Fruit fly (Drosophila melanogaster) whole organism, embryonic: ENCODE data around the gene Ostgamma.

Experiments
- Adf1 ChIP-seq: fragments of 200-800 bp; sonication (Bioruptor generic); IDR thresholded peaks from 2 replicates; pipeline ENCODE4 v1.3.6; 2022; ENCODE audit warnings: missing biosample characterization, missing genetic modification characterization
- Aef1 ChIP-seq: fragments of 200-800 bp; sonication (Bioruptor generic); IDR thresholded peaks from 3 replicates; pipeline ENCODE4 v1.3.6; 2022; ENCODE audit warnings: missing biosample characterization, missing genetic modification characterization
- B-H1 ChIP-seq: fragments of 200-800 bp; sonication (Bioruptor generic); IDR thresholded peaks from 3 replicates; pipeline ENCODE4 v1.3.6; 2022; ENCODE audit warnings: missing biosample characterization, missing genetic modification characterization
- Blimp-1 ChIP-seq: fragments of 200-800 bp; sonication (Bioruptor generic); optimal IDR thresholded peaks from 3 replicates; lab custom pipeline; 2018; ENCODE audit warnings: missing biosample characterization, missing genetic modification characterization, mild to moderate bottlenecking, moderate library complexity, missing genetic modification reagents
- BtbVII ChIP-seq: fragments of 200-800 bp; sonication (Bioruptor generic); optimal IDR thresholded peaks from 3 replicates; lab custom pipeline; 2017; ENCODE audit warnings: missing biosample characterization, mild to moderate bottlenecking, missing genetic modification characterization
- CG12104 ChIP-seq: fragments of 200-800 bp; sonication (Bioruptor generic); optimal IDR thresholded peaks from 3 replicates; lab custom pipeline; 2016; ENCODE audit warnings: missing biosample characterization, missing genetic modification characterization
- CG12155 ChIP-seq: fragments of 200-800 bp; sonication (Bioruptor generic); optimal IDR thresholded peaks from 3 replicates; lab custom pipeline; 2016; ENCODE audit warnings: missing biosample characterization, missing genetic modification characterization
- CG13775 ChIP-seq: fragments of 200-800 bp; sonication (Bioruptor generic); optimal IDR thresholded peaks from 3 replicates; lab custom pipeline; 2017; ENCODE audit warnings: missing biosample characterization, mild to moderate bottlenecking, missing genetic modification characterization
- CG14014 ChIP-seq: fragments of 200-800 bp; sonication (Bioruptor generic); IDR thresholded peaks from 2 replicates; pipeline ENCODE4 v1.3.6; 2022; ENCODE audit warnings: missing biosample characterization, missing genetic modification characterization
- CG14050 ChIP-seq: fragments of 200-800 bp; sonication (Bioruptor generic); IDR thresholded peaks from 3 replicates; pipeline ENCODE4 v1.3.6; 2022; ENCODE audit warnings: missing biosample characterization, missing genetic modification characterization
- CG14860 ChIP-seq: fragments of 200-800 bp; sonication (Bioruptor generic); IDR thresholded peaks from 3 replicates; pipeline ENCODE4 v1.3.6; 2022; ENCODE audit warnings: missing biosample characterization, missing genetic modification characterization; ENCODE audit not compliant: partially characterized antibody
- CG15479 ChIP-seq: fragments of 200-800 bp; sonication (Bioruptor generic); optimal IDR thresholded peaks from 3 replicates; lab custom pipeline; 2019; ENCODE audit warnings: missing biosample characterization, mild to moderate bottlenecking, missing genetic modification characterization, moderate library complexity
- CG17328 ChIP-seq: fragments of 200-800 bp; sonication (Bioruptor generic); IDR thresholded peaks from 2 replicates; pipeline ENCODE4 v1.3.6; 2022; ENCODE audit warnings: missing biosample characterization, missing genetic modification characterization
- CG2202 ChIP-seq: fragments of 200-800 bp; sonication (Bioruptor generic); optimal IDR thresholded peaks from 2 replicates; lab custom pipeline; 2018; ENCODE audit warnings: missing biosample characterization, mild to moderate bottlenecking, missing genetic modification characterization
- CG3065 ChIP-seq: fragments of 200-800 bp; sonication (Bioruptor generic); optimal IDR thresholded peaks from 2 replicates; lab custom pipeline; 2016; ENCODE audit warnings: missing biosample characterization, missing genetic modification characterization
- CG31388 ChIP-seq: fragments of 200-800 bp; sonication (Bioruptor generic); optimal IDR thresholded peaks from 2 replicates; lab custom pipeline; 2016; ENCODE audit warnings: missing biosample characterization, missing genetic modification characterization
- CG6683 ChIP-seq: fragments of 200-800 bp; sonication (Bioruptor generic); optimal IDR thresholded peaks from 2 replicates; lab custom pipeline; 2017; ENCODE audit warnings: missing biosample characterization, mild to moderate bottlenecking, missing genetic modification characterization, missing genetic modification reagents
- CG7372 ChIP-seq: fragments of 200-800 bp; sonication (Bioruptor generic); IDR thresholded peaks from 2 replicates; pipeline ENCODE4 v1.3.6; 2022; ENCODE audit warnings: missing biosample characterization, missing genetic modification characterization
- CG7928 ChIP-seq: fragments of 200-800 bp; sonication (Bioruptor generic); optimal IDR thresholded peaks from 2 replicates; lab custom pipeline; 2017; ENCODE audit warnings: missing biosample characterization, mild to moderate bottlenecking, missing genetic modification characterization
- CG9817 ChIP-seq: fragments of 200-800 bp; sonication (Bioruptor generic); optimal IDR thresholded peaks from 2 replicates; lab custom pipeline; 2018; ENCODE audit warnings: missing biosample characterization, mild to moderate bottlenecking, missing genetic modification characterization, moderate library complexity
- CG9876 ChIP-seq: fragments of 200-800 bp; sonication (Bioruptor generic); optimal IDR thresholded peaks from 2 replicates; lab custom pipeline; 2016; ENCODE audit warnings: missing biosample characterization, missing genetic modification characterization
- CkIIα-i1 ChIP-seq: fragments of 200-800 bp; sonication (Bioruptor generic); IDR thresholded peaks from 2 replicates; pipeline ENCODE4 v1.3.6; 2022; ENCODE audit warnings: missing biosample characterization, missing genetic modification characterization
- Dek ChIP-seq: fragments of 200-800 bp; sonication (Bioruptor generic); optimal IDR thresholded peaks from 3 replicates; lab custom pipeline; 2019; ENCODE audit warnings: missing biosample characterization, mild to moderate bottlenecking, missing genetic modification characterization, moderate library complexity
- HLH54F ChIP-seq: fragments of 200-800 bp; sonication (Bioruptor generic); optimal IDR thresholded peaks from 3 replicates; lab custom pipeline; 2016; ENCODE audit warnings: missing biosample characterization, missing genetic modification characterization
- Hmr ChIP-seq: fragments of 200-800 bp; sonication (Bioruptor generic); optimal IDR thresholded peaks from 3 replicates; lab custom pipeline; 2017; ENCODE audit warnings: mild to moderate bottlenecking, missing biosample characterization, missing genetic modification reagents, missing genetic modification characterization
- Kr ChIP-seq: fragments of 200-800 bp; sonication (Bioruptor generic); optimal IDR thresholded peaks from 2 replicates; lab custom pipeline; 2017; ENCODE audit warnings: missing biosample characterization, mild to moderate bottlenecking, missing genetic modification characterization
- Myb ChIP-seq: fragments of 200-800 bp; sonication (Bioruptor generic); optimal IDR thresholded peaks from 2 replicates; lab custom pipeline; 2016; ENCODE audit warnings: missing biosample characterization, missing genetic modification characterization
- Rfx ChIP-seq: fragments of 200-800 bp; sonication (Bioruptor generic); IDR thresholded peaks from 2 replicates; pipeline ENCODE4 v1.3.6; 2022; ENCODE audit warnings: missing biosample characterization, missing genetic modification characterization
- Sin3A ChIP-seq: fragments of >200 bp; optimal IDR thresholded peaks from 2 replicates; lab custom pipeline; 2018
- TFAM ChIP-seq: fragments of 200-800 bp; sonication (Bioruptor generic); optimal IDR thresholded peaks from 2 replicates; lab custom pipeline; 2017; ENCODE audit warnings: missing biosample characterization, missing genetic modification characterization, inconsistent platforms
- crol ChIP-seq: fragments of 200-800 bp; sonication (Bioruptor generic); IDR thresholded peaks from 2 replicates; pipeline ENCODE4 v1.3.6; 2022; ENCODE audit warnings: missing biosample characterization, missing genetic modification characterization
- dmrt99B ChIP-seq: fragments of 200-800 bp; sonication (Bioruptor generic); optimal IDR thresholded peaks from 2 replicates; lab custom pipeline; 2018; ENCODE audit warnings: missing biosample characterization, mild to moderate bottlenecking, missing genetic modification characterization, moderate library complexity
- ems ChIP-seq: fragments of 200-800 bp; sonication (Bioruptor generic); optimal IDR thresholded peaks from 3 replicates; lab custom pipeline; 2016; ENCODE audit warnings: missing biosample characterization, missing genetic modification characterization
- gfzf ChIP-seq: fragments of 200-800 bp; sonication (Bioruptor generic); optimal IDR thresholded peaks from 2 replicates; lab custom pipeline; 2016; ENCODE audit warnings: missing biosample characterization, mild to moderate bottlenecking, missing genetic modification characterization, moderate library complexity
- h ChIP-seq: fragments of >200 bp; optimal IDR thresholded peaks from 2 replicates; lab custom pipeline; 2017
- hbn ChIP-seq: fragments of 200-800 bp; sonication (Bioruptor generic); IDR thresholded peaks from 2 replicates; pipeline ENCODE4 v1.3.6; 2022; ENCODE audit warnings: missing biosample characterization, missing genetic modification characterization; ENCODE audit not compliant: partially characterized antibody
- ind ChIP-seq: fragments of 200-800 bp; sonication (Bioruptor generic); optimal IDR thresholded peaks from 3 replicates; lab custom pipeline; 2016; ENCODE audit warnings: missing biosample characterization, missing genetic modification characterization
- jumu ChIP-seq: fragments of 200-800 bp; sonication (Bioruptor generic); optimal IDR thresholded peaks from 3 replicates; lab custom pipeline; 2016; ENCODE audit warnings: missing biosample characterization, missing genetic modification characterization
- lbe ChIP-seq: fragments of 200-800 bp; sonication (Bioruptor generic); optimal IDR thresholded peaks from 2 replicates; lab custom pipeline; 2016; ENCODE audit warnings: missing biosample characterization, mild to moderate bottlenecking, missing genetic modification characterization
- lilli ChIP-seq: fragments of 200-800 bp; sonication (Bioruptor generic); optimal IDR thresholded peaks from 3 replicates; lab custom pipeline; 2016; ENCODE audit warnings: missing biosample characterization, missing genetic modification characterization
- lola ChIP-seq, 3 experiments: fragments of >200 bp in 2 of 3; fragments of 200-800 bp in 1 of 3; sonication (Bioruptor generic) in 1 of 3; optimal IDR thresholded peaks; 2 replicates each; lab custom pipeline; 2017 to 2019; ENCODE audit warnings: missing biosample characterization in 3 of 3, missing genetic modification characterization in 3 of 3, mild to moderate bottlenecking in 1 of 3, moderate library complexity in 1 of 3
- peb ChIP-seq: fragments of 200-800 bp; sonication (Bioruptor generic); IDR thresholded peaks from 2 replicates; pipeline ENCODE4 v1.3.6; 2022; ENCODE audit warnings: missing biosample characterization, missing genetic modification characterization
- pnt ChIP-seq: fragments of 200-800 bp; sonication (Bioruptor generic); optimal IDR thresholded peaks from 3 replicates; lab custom pipeline; 2016; ENCODE audit warnings: missing biosample characterization, missing genetic modification characterization
- ssp ChIP-seq: fragments of 200-800 bp; sonication (Bioruptor generic); IDR thresholded peaks from 2 replicates; pipeline ENCODE4 v1.3.6; 2022; ENCODE audit warnings: missing biosample characterization, missing genetic modification characterization
- stwl ChIP-seq: fragments of 200-800 bp; sonication (Bioruptor generic); optimal IDR thresholded peaks from 3 replicates; lab custom pipeline; 2018; ENCODE audit warnings: missing biosample characterization, mild to moderate bottlenecking, missing genetic modification characterization, moderate library complexity
- tio ChIP-seq: fragments of 200-800 bp; sonication (Bioruptor generic); optimal IDR thresholded peaks from 2 replicates; lab custom pipeline; 2017; ENCODE audit warnings: missing biosample characterization, missing genetic modification characterization, inconsistent platforms
- twi ChIP-seq: fragments of 200-800 bp; optimal IDR thresholded peaks from 2 replicates; lab custom pipeline; 2019; ENCODE audit warnings: missing biosample characterization, mild to moderate bottlenecking, missing genetic modification characterization, moderate library complexity
- unpg ChIP-seq: fragments of 200-800 bp; sonication (Bioruptor generic); optimal IDR thresholded peaks from 3 replicates; lab custom pipeline; 2018; ENCODE audit warnings: missing biosample characterization, mild to moderate bottlenecking, missing genetic modification characterization, moderate library complexity
- vfl ChIP-seq: fragments of 200-800 bp; sonication (Bioruptor generic); optimal IDR thresholded peaks from 2 replicates; lab custom pipeline; 2016; ENCODE audit warnings: missing biosample characterization, missing genetic modification characterization
- wdn ChIP-seq: fragments of 200-800 bp; sonication (Bioruptor generic); IDR thresholded peaks from 2 replicates; pipeline ENCODE4 v1.3.6; 2022; ENCODE audit warnings: missing biosample characterization, missing genetic modification characterization

Gene Ostgamma

DNA sequence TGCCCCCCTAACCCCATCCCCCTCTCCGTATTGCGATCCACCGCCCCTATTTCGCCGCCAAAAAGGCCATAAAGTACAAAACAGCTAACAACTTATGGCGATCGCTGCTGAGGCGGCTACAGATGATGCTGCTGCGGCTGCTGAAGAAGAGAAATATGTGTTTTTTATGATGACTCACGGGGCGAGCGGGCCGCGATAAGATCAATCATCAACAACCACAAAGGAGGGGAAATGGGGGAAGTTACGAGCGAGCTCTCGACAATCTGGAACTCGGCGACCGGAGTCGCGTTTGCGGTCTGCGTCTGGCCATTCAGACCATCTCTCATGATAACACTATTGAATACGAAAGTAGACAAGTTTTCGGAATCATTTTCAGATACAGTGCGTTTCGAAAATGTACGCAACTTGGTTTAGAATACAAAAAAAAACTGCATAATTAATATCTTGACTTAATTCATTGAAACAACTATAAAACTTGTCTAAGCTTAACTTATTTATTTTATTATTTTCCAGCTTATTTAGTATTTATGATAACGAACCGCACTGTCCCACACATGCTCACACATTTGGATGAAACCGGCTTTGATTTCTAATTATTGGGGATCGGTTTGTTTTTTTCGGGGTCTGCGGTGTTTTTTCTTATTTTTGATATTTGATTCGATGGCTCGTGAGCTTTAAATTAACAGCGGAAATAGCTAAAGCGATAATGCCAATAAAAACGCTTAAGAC lies 15.7 kb downstream of the Ostgamma start (continued):
- TF ChIP-seq CG31388: peak; percentile 76
- TF ChIP-seq Myb (GFP tag; lab: Kevin White, UChicago): peak; percentile 79
- TF ChIP-seq ssp: peak; percentile 90
- TF ChIP-seq Adf1 (GFP tag; lab: Robert Waterston, UW): peak; percentile 75
- TF ChIP-seq tio (GFP tag; lab: Kevin White, UChicago): peak; percentile 91
- TF ChIP-seq B-H1 (GFP tag; lab: Robert Waterston, UW): peak; percentile 95
- no peak for TF ChIP-seq Sin3A
- peak; percentile 93 for TF ChIP-seq peb (GFP tag; lab: Robert Waterston, UW)
- TF ChIP-seq CG15479 (GFP tag; lab: Kevin White, UChicago): no peak
- no peak for TF ChIP-seq CG14860 (GFP tag; lab: Robert Waterston, UW)
- peak; percentile 95 for TF ChIP-seq ind (GFP tag; lab: Kevin White, UChicago)
- peak; percentile 98 for TF ChIP-seq CG17328 (GFP tag; lab: Robert Waterston, UW)
- peak; percentile 97 for TF ChIP-seq wdn (GFP tag; lab: Robert Waterston, UW)
- TF ChIP-seq stwl (tag; lab: Kevin White, UChicago): peak; percentile 38
- peak; percentile 91 for TF ChIP-seq CG6683 (GFP tag; lab: Kevin White, UChicago)
- peak; percentile 96 for TF ChIP-seq Blimp-1 (GFP tag; lab: Kevin White, UChicago)
- peak; percentile 77 for TF ChIP-seq TFAM (GFP tag; lab: Kevin White, UChicago)
- TF ChIP-seq Kr (GFP tag; lab: Kevin White, UChicago): no peak
- peak; percentile 97 for TF ChIP-seq dmrt99B
- peak; percentile 93 for TF ChIP-seq vfl (GFP tag; lab: Kevin White, UChicago)
- TF ChIP-seq CG7372 (GFP tag; lab: Robert Waterston, UW): peak; percentile 95
- TF ChIP-seq twi (tag; lab: Kevin White, UChicago): peak; percentile 93
- peak; percentile 94 for TF ChIP-seq BtbVII (GFP tag; lab: Kevin White, UChicago)
- TF ChIP-seq hbn: no peak
- peak; percentile 95 for TF ChIP-seq CG2202 (tag; lab: Kevin White, UChicago)
- peak; percentile 32 for TF ChIP-seq lbe (GFP tag; lab: Kevin White, UChicago)
- peak; percentile 98 for TF ChIP-seq CG14014
- TF ChIP-seq CG12104: peak; percentile 93
- TF ChIP-seq Aef1 (GFP tag; lab: Robert Waterston, UW): peak; percentile 94
- peak; percentile 31 for TF ChIP-seq CG9876 (GFP tag; lab: Kevin White, UChicago)
- TF ChIP-seq HLH54F: peak; percentile 91
- peak; percentile 76 for TF ChIP-seq CG7928
- TF ChIP-seq unpg (GFP tag; lab: Kevin White, UChicago): peak; percentile 98
- peak; percentile 84 for TF ChIP-seq CkIIα-i1 (GFP tag; lab: Robert Waterston, UW)
- peak; percentile 96 for TF ChIP-seq lilli (GFP tag; lab: Kevin White, UChicago)
- TF ChIP-seq pnt (GFP tag; lab: Kevin White, UChicago): peak; percentile 92
- peak; percentile 97 for TF ChIP-seq CG9817 (tag; lab: Kevin White, UChicago)
- TF ChIP-seq gfzf (GFP tag; lab: Kevin White, UChicago): peak; percentile 5
- TF ChIP-seq Rfx (GFP tag; lab: Robert Waterston, UW): peak; percentile 98
- peak in 1 of 3 experiments; percentile 92 for TF ChIP-seq lola (GFP tag; optimal IDR thresholded peaks at IDR 0.05; lab: Kevin White, UChicago)
- TF ChIP-seq ems (GFP tag; lab: Kevin White, UChicago): peak; percentile 93
- TF ChIP-seq CG12155: peak; percentile 90
- peak; percentile 84 for TF ChIP-seq crol (GFP tag; lab: Robert Waterston, UW)
- TF ChIP-seq CG14050 (GFP tag; lab: Robert Waterston, UW): peak; percentile 94
- no peak for TF ChIP-seq h (lab: Kevin White, UChicago)
- peak; percentile 90 for TF ChIP-seq CG13775 (GFP tag; lab: Kevin White, UChicago)
- TF ChIP-seq Hmr: peak; percentile 95
- TF ChIP-seq Dek (tag; lab: Kevin White, UChicago): peak; percentile 95
- peak; percentile 76 for TF ChIP-seq CG3065 (GFP tag; lab: Kevin White, UChicago)
- peak; percentile 92 for TF ChIP-seq jumu (GFP tag; lab: Kevin White, UChicago)
